Worm (Caenorhabditis elegans) whole organism, dauer: ENCODE data around the gene T26A8.3.
"Not testable (repeated sequence)": the region's sequence is repeated elsewhere in the genome, so short reads cannot be mapped to it uniquely, and the experiment has no call there.

ENCODE experiments used
- unc-62 ChIP-seq: sonication (generic microtip); optimal IDR thresholded peaks from 2 replicates; lab custom pipeline; 2017; ENCODE audit warnings: missing biosample characterization, missing genetic modification reagents, missing genetic modification characterization

T26A8.3 gene

ce11 chrIV:8446904-8447303 is 20.5 kb upstream of the T26A8.3 start, which contains the start of gene T01B11.1:
Gene T01B11.1 (plus strand): TSS chrIV:8447204.
- TF ChIP-seq unc-62 (GFP tag; lab: Kevin White, UChicago), result no peak

- TF ChIP-seq unc-62 (GFP tag; lab: Kevin White, UChicago), result peak; percentile 19
These were observed 6.3 kb upstream of the T26A8.3 start, which contains the start of the genes T26A8.4 and pdtf-1 for ce11 chrIV:8432709-8433108. Gene T26A8.4 (minus strand): TSS chrIV:8432893. Gene pdtf-1 (plus strand): TSS chrIV:8433038.

- TF ChIP-seq unc-62 (GFP tag; lab: Kevin White, UChicago), result no peak
These were observed 5.4 kb upstream of the T26A8.3 start for ce11 chrIV:8431567-8432458.

ce11 chrIV:8428492-8428891 is 2.1 kb upstream of the T26A8.3 start:
- no peak for TF ChIP-seq unc-62 (GFP tag; lab: Kevin White, UChicago)

- TF ChIP-seq unc-62 (GFP tag; lab: Kevin White, UChicago), result no peak
These were observed 5.5 kb downstream of the T26A8.3 start, which contains the start of gene M116.5 for ce11 chrIV:8420961-8421360. Gene M116.5 (minus strand): TSS chrIV:8421061.

ce11 chrIV:8397814-8398213 is 28.6 kb downstream of the T26A8.3 start:
- TF ChIP-seq unc-62 (GFP tag; lab: Kevin White, UChicago), result no peak

- no peak for TF ChIP-seq unc-62 (GFP tag; lab: Kevin White, UChicago)
These were observed 30.1 kb downstream of the T26A8.3 start, which contains the start of gene timm-17B.2 for ce11 chrIV:8396348-8396747. Gene timm-17B.2 (plus strand): TSS chrIV:8396648.

- no peak for TF ChIP-seq unc-62 (GFP tag; lab: Kevin White, UChicago)
These were observed 32.3 kb downstream of the T26A8.3 start, which contains the start of gene D2096.11 for ce11 chrIV:8394105-8394504. Gene D2096.11 (minus strand): TSS chrIV:8394205.

- not testable (repeated sequence) for TF ChIP-seq unc-62 (GFP tag; lab: Kevin White, UChicago)
These were observed 37.3 kb downstream of the T26A8.3 start, which contains the start of gene D2096.10 for ce11 chrIV:8389139-8389538. Gene D2096.10 (minus strand): TSS chrIV:8389239.

- TF ChIP-seq unc-62 (GFP tag; lab: Kevin White, UChicago), result no peak
These were observed 40.8 kb downstream of the T26A8.3 start for ce11 chrIV:8385662-8386061.

ce11 chrIV:8384737-8385136 is 41.7 kb downstream of the T26A8.3 start:
- TF ChIP-seq unc-62 (GFP tag; lab: Kevin White, UChicago), result no peak

- TF ChIP-seq unc-62 (GFP tag; lab: Kevin White, UChicago), result no peak
These were observed 43.7 kb downstream of the T26A8.3 start, which contains the start of gene D2096.9 for ce11 chrIV:8382695-8383094. Gene D2096.9 (minus strand): TSS chrIV:8382795.

ce11 chrIV:8380266-8380850 is 46.1 kb downstream of the T26A8.3 start:
- no peak for TF ChIP-seq unc-62 (GFP tag; lab: Kevin White, UChicago)

ce11 chrIV:8379683-8380082 is 46.8 kb downstream of the T26A8.3 start, which contains the start of gene praf-3:
Gene praf-3 (plus strand): TSS chrIV:8379983.
- TF ChIP-seq unc-62 (GFP tag; lab: Kevin White, UChicago), result no peak

ce11 chrIV:8379278-8379677 is 47.2 kb downstream of the T26A8.3 start, which contains the start of gene nap-1:
Gene nap-1 (minus strand): TSS chrIV:8379319.
- no peak for TF ChIP-seq unc-62 (GFP tag; lab: Kevin White, UChicago)

ce11 chrIV:8378280-8378679 is 48.2 kb downstream of the T26A8.3 start:
- no peak for TF ChIP-seq unc-62 (GFP tag; lab: Kevin White, UChicago)
